Worm (Caenorhabditis elegans) whole organism, L2 larva: ENCODE data around the gene T16G1.4.

Experiments used
- C34F6.9 ChIP-seq: fragments of 150-350 bp; optimal IDR thresholded peaks from 2 replicates; lab custom pipeline; 2014; ENCODE audit warnings: missing biosample characterization, missing genetic modification characterization
- F13H6.1 ChIP-seq: sonication (generic microtip); optimal IDR thresholded peaks from 2 replicates; lab custom pipeline; 2016; ENCODE audit warnings: missing genetic modification characterization, missing compliant biosample characterization
- R02D3.7 ChIP-seq: fragments of 150-350 bp; optimal IDR thresholded peaks from 2 replicates; lab custom pipeline; 2014; ENCODE audit warnings: missing biosample characterization, missing genetic modification characterization
- Y55F3AM.14 ChIP-seq: fragments of 200-800 bp; sonication (Bioruptor generic); optimal IDR thresholded peaks from 2 replicates; lab custom pipeline; 2018; ENCODE audit warnings: mild to moderate bottlenecking, missing genetic modification characterization, missing compliant biosample characterization
- ZK546.5 ChIP-seq: sonication (generic microtip); optimal IDR thresholded peaks from 2 replicates; lab custom pipeline; 2017; ENCODE audit warnings: missing biosample characterization, missing genetic modification characterization
- aly-2 ChIP-seq: fragments of 150-350 bp; optimal IDR thresholded peaks from 2 replicates; lab custom pipeline; 2014; ENCODE audit warnings: missing biosample characterization, missing genetic modification characterization
- ama-1 ChIP-seq: fragments of 150-350 bp; optimal IDR thresholded peaks from 2 replicates; lab custom pipeline; 2018; ENCODE audit warnings: inconsistent platforms
- blmp-1 ChIP-seq: sonication (generic microtip); optimal IDR thresholded peaks from 2 replicates; lab custom pipeline; 2017; ENCODE audit warnings: missing genetic modification characterization, mild to moderate bottlenecking, missing compliant biosample characterization, antibody characterized with exemption, moderate library complexity; ENCODE audit not compliant: insufficient read depth
- ceh-82 ChIP-seq: fragments of 150-350 bp; optimal IDR thresholded peaks from 2 replicates; lab custom pipeline; 2014; ENCODE audit warnings: missing biosample characterization, missing genetic modification characterization
- crh-2 ChIP-seq: sonication (generic microtip); optimal IDR thresholded peaks from 2 replicates; lab custom pipeline; 2017; ENCODE audit warnings: missing biosample characterization, missing genetic modification characterization
- dmd-4 ChIP-seq: sonication (generic microtip); optimal IDR thresholded peaks from 2 replicates; lab custom pipeline; 2017; ENCODE audit warnings: missing biosample characterization, missing genetic modification characterization
- egl-27 ChIP-seq: sonication (generic microtip); optimal IDR thresholded peaks from 3 replicates; lab custom pipeline; 2017; ENCODE audit warnings: missing biosample characterization, missing genetic modification reagents, missing genetic modification characterization
- elt-1 ChIP-seq: fragments of 150-350 bp; optimal IDR thresholded peaks from 2 replicates; lab custom pipeline; 2014; ENCODE audit warnings: missing biosample characterization, missing genetic modification characterization
- elt-3 ChIP-seq: sonication (generic microtip); optimal IDR thresholded peaks from 2 replicates; lab custom pipeline; 2017; ENCODE audit warnings: missing biosample characterization, missing genetic modification characterization
- fos-1 ChIP-seq: fragments of 150-350 bp; optimal IDR thresholded peaks from 2 replicates; lab custom pipeline; 2014; ENCODE audit warnings: missing biosample characterization, missing genetic modification characterization
- gmeb-1 ChIP-seq: fragments of 150-350 bp; optimal IDR thresholded peaks from 2 replicates; lab custom pipeline; 2014; ENCODE audit warnings: missing biosample characterization, missing genetic modification characterization
- lin-11 ChIP-seq: fragments of 150-350 bp; sonication (generic microtip); optimal IDR thresholded peaks from 2 replicates; lab custom pipeline; 2014; ENCODE audit warnings: missing biosample characterization, missing genetic modification characterization, inconsistent platforms, mixed read lengths
- lin-39 ChIP-seq: fragments of 150-350 bp; optimal IDR thresholded peaks from 2 replicates; lab custom pipeline; 2014; ENCODE audit warnings: missing biosample characterization, missing genetic modification reagents, missing genetic modification characterization
- lsy-2 ChIP-seq, 2 experiments: fragments of 150-350 bp in 1 of 2; sonication (generic microtip) in 1 of 2; optimal IDR thresholded peaks; 2 replicates each; lab custom pipeline; 2014 to 2017; ENCODE audit warnings: missing biosample characterization in 2 of 2, missing genetic modification characterization in 2 of 2
- mab-5 ChIP-seq: fragments of 150-350 bp; optimal IDR thresholded peaks from 2 replicates; lab custom pipeline; 2014; ENCODE audit warnings: missing biosample characterization, missing genetic modification characterization
- nhr-11 ChIP-seq: fragments of 150-350 bp; optimal IDR thresholded peaks from 2 replicates; lab custom pipeline; 2014; ENCODE audit warnings: missing biosample characterization, missing genetic modification characterization
- nhr-12 ChIP-seq: fragments of 150-350 bp; optimal IDR thresholded peaks from 2 replicates; lab custom pipeline; 2014; ENCODE audit warnings: missing biosample characterization, missing genetic modification characterization
- nhr-23 ChIP-seq: fragments of 150-350 bp; optimal IDR thresholded peaks from 2 replicates; lab custom pipeline; 2014; ENCODE audit warnings: missing biosample characterization, missing genetic modification reagents, missing genetic modification characterization
- nhr-237 ChIP-seq: fragments of 150-350 bp; optimal IDR thresholded peaks from 2 replicates; lab custom pipeline; 2014; ENCODE audit warnings: missing biosample characterization, missing genetic modification characterization
- nhr-25 ChIP-seq: fragments of 150-350 bp; sonication (generic microtip); optimal IDR thresholded peaks from 3 replicates; lab custom pipeline; 2014; ENCODE audit warnings: missing biosample characterization, missing genetic modification characterization
- nhr-6 ChIP-seq: fragments of 150-350 bp; optimal IDR thresholded peaks from 2 replicates; lab custom pipeline; 2014; ENCODE audit warnings: missing biosample characterization, missing genetic modification characterization
- peb-1 ChIP-seq: fragments of 150-350 bp; optimal IDR thresholded peaks from 2 replicates; lab custom pipeline; 2014; ENCODE audit warnings: missing biosample characterization, missing genetic modification characterization
- sem-4 ChIP-seq: fragments of 150-350 bp; optimal IDR thresholded peaks from 2 replicates; lab custom pipeline; 2014; ENCODE audit warnings: missing biosample characterization, missing genetic modification reagents, missing genetic modification characterization
- sma-9 ChIP-seq, 2 experiments: fragments of 150-350 bp in 1 of 2; sonication (generic microtip) in 1 of 2; optimal IDR thresholded peaks; 2 replicates each; lab custom pipeline; 2014 to 2016; ENCODE audit warnings: missing genetic modification characterization in 2 of 2, mild to moderate bottlenecking in 1 of 2, missing biosample characterization in 1 of 2, missing compliant biosample characterization in 1 of 2, missing genetic modification reagents in 1 of 2, moderate library complexity in 1 of 2
- snpc-4 ChIP-seq: fragments of 150-350 bp; optimal IDR thresholded peaks from 2 replicates; lab custom pipeline; 2014; ENCODE audit warnings: missing biosample characterization, missing genetic modification characterization
- unc-39 ChIP-seq: fragments of 150-350 bp; optimal IDR thresholded peaks from 2 replicates; lab custom pipeline; 2014; ENCODE audit warnings: missing biosample characterization, missing genetic modification characterization
- unc-55 ChIP-seq: fragments of 150-350 bp; sonication (generic microtip); optimal IDR thresholded peaks from 3 replicates; lab custom pipeline; 2014; ENCODE audit warnings: missing biosample characterization, missing genetic modification reagents, missing genetic modification characterization
- unc-62 ChIP-seq: fragments of 150-350 bp; optimal IDR thresholded peaks from 2 replicates; lab custom pipeline; 2014; ENCODE audit warnings: missing biosample characterization, missing genetic modification reagents, missing genetic modification characterization
- zag-1 ChIP-seq: fragments of 150-350 bp; optimal IDR thresholded peaks from 2 replicates; lab custom pipeline; 2014; ENCODE audit warnings: missing biosample characterization, missing genetic modification characterization
- ztf-1 ChIP-seq: fragments of 200-800 bp; sonication (Bioruptor generic); conservative IDR thresholded peaks from 2 replicates; pipeline ENCODE4 v1.3.6; 2022; ENCODE audit warnings: missing genetic modification characterization, missing compliant biosample characterization
- ztf-11 ChIP-seq: sonication (generic microtip); optimal IDR thresholded peaks from 2 replicates; lab custom pipeline; 2017; ENCODE audit warnings: missing biosample characterization, missing genetic modification characterization
- ztf-4 ChIP-seq: fragments of 150-350 bp; optimal IDR thresholded peaks from 2 replicates; lab custom pipeline; 2014; ENCODE audit warnings: missing biosample characterization, missing genetic modification characterization

T16G1.4 gene

DNA sequence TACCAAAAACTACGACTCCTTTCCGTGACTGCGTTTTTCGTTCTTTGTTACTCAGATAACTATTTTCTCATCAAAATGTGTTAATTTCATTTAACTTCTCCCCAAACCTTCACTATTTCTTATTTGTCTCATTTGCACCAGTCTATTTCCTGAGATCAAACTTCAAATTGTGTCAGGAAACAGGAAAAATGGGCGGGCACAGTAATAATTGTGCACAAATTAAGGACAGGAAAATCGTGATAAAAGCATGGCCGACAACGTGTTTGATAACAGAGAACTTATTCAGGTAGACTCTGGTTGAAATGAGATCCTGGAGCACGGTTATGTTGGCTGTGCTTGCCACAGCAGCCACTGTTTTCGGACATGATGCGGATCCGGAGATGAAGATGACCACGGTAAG lies 21.9 kb downstream of the T16G1.4 start, which contains the start of gene lipl-1:
Gene lipl-1 (plus strand): TSS at position 282 of the 400 bp plus-strand sequence.
- peak; percentile 3 for TF ChIP-seq fos-1 (tag; lab: Kevin White, UChicago)
- no peak for TF ChIP-seq zag-1 (tag; lab: Kevin White, UChicago)
- TF ChIP-seq ama-1 (lab: Kevin White, UChicago) = no peak
- no peak for TF ChIP-seq ceh-82 (tag; lab: Kevin White, UChicago)
- TF ChIP-seq dmd-4 (tag; lab: Kevin White, UChicago) = no peak
- TF ChIP-seq snpc-4 (tag; lab: Kevin White, UChicago) = no peak

- TF ChIP-seq crh-2 (tag; lab: Kevin White, UChicago) (peak; percentile 28), elt-3 (tag; lab: Kevin White, UChicago) (no peak), sma-9 (GFP tag; optimal IDR thresholded peaks at IDR 0.05; lab: Kevin White, UChicago) (peak; percentile 51), sma-9 (tag; optimal IDR thresholded peaks at IDR 0.05; lab: Kevin White, UChicago) (no peak), sem-4 (tag; lab: Kevin White, UChicago) (no peak), F13H6.1 (tag; lab: Kevin White, UChicago) (no peak), fos-1 (tag; lab: Kevin White, UChicago) (peak; percentile 20), C34F6.9 (tag; lab: Kevin White, UChicago) (no peak), gmeb-1 (tag; lab: Kevin White, UChicago) (peak; percentile 8)
These were observed 32.0 kb downstream of the T16G1.4 start, which contains the start of gene nid-1 for ce11 chrV:12909544-12910157. Gene nid-1 (plus strand): TSS chrV:12910107.

DNA sequence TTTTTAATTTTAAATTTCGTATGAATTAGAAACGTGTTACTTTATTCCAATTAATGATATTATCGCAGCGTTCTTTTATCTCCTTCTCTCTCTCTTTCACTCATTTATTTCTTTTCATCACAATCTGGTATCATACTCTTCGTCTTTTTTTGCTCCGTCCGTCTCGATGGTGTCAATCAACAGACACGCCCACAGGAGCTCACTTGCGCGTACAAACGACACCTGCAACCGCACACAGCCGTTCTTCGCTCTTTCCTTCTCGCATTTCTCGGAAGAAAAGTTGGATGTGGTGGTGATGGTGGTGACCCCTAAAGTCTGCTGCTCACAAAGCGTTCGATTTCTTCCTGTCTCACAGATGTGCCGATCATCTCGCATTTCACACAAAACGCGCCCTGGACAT lies 33.0 kb downstream of the T16G1.4 start:
- TF ChIP-seq gmeb-1 (tag; lab: Kevin White, UChicago) (no peak), dmd-4 (tag; lab: Kevin White, UChicago) (no peak), crh-2 (tag; lab: Kevin White, UChicago) (no peak), mab-5 (no peak), unc-39 (tag; lab: Kevin White, UChicago) (no peak), Y55F3AM.14 (GFP tag; lab: Kevin White, UChicago) (no peak), unc-62 (GFP tag; lab: Kevin White, UChicago) (no peak), nhr-23 (tag; lab: Kevin White, UChicago) (no peak), nhr-11 (no peak), aly-2 (no peak), ceh-82 (tag; lab: Kevin White, UChicago) (no peak), R02D3.7 (tag; lab: Kevin White, UChicago) (no peak), egl-27 (tag; lab: Kevin White, UChicago) (no peak), nhr-6 (tag; lab: Kevin White, UChicago) (no peak), lin-39 (no peak), blmp-1 (tag; lab: Kevin White, UChicago) (no peak), ZK546.5 (tag; lab: Kevin White, UChicago) (no peak)

- TF ChIP-seq egl-27 (tag; lab: Kevin White, UChicago) (no peak), aly-2 (no peak), ztf-4 (tag; lab: Kevin White, UChicago) (no peak), mab-5 (no peak), Y55F3AM.14 (GFP tag; lab: Kevin White, UChicago) (no peak), ama-1 (lab: Kevin White, UChicago) (no peak), F13H6.1 (tag; lab: Kevin White, UChicago) (no peak), lin-11 (tag; lab: Kevin White, UChicago) (no peak), elt-1 (tag; lab: Kevin White, UChicago) (no peak)
These were observed 34.2 kb downstream of the T16G1.4 start for ce11 chrV:12907436-12907835.

- no peak for TF ChIP-seq unc-55 (GFP tag; lab: Kevin White, UChicago)
- TF ChIP-seq gmeb-1 (tag; lab: Kevin White, UChicago) = no peak
- TF ChIP-seq peb-1 = no peak
These were observed 34.9 kb downstream of the T16G1.4 start, which contains the start of gene ttr-29 for ce11 chrV:12906732-12907131. Gene ttr-29 (minus strand): TSS chrV:12906832.

- TF ChIP-seq lsy-2 (tag; optimal IDR thresholded peaks at IDR 0.05; lab: Kevin White, UChicago) = no peak
- no peak for TF ChIP-seq ZK546.5 (tag; lab: Kevin White, UChicago)
- TF ChIP-seq mab-5 = no peak
- no peak for TF ChIP-seq nhr-25 (tag; lab: Kevin White, UChicago)
- no peak for TF ChIP-seq zag-1 (tag; lab: Kevin White, UChicago)
- no peak for TF ChIP-seq ama-1 (lab: Kevin White, UChicago)
- no peak for TF ChIP-seq nhr-23 (tag; lab: Kevin White, UChicago)
- no peak for TF ChIP-seq aly-2
- no peak for TF ChIP-seq nhr-237 (tag; lab: Kevin White, UChicago)
- no peak for TF ChIP-seq nhr-12 (tag; lab: Kevin White, UChicago)
- no peak for TF ChIP-seq sem-4 (tag; lab: Kevin White, UChicago)
- no peak for TF ChIP-seq ceh-82 (tag; lab: Kevin White, UChicago)
- TF ChIP-seq ztf-11 (tag; lab: Kevin White, UChicago) = no peak
- TF ChIP-seq unc-62 (GFP tag; lab: Kevin White, UChicago) = no peak
- no peak for TF ChIP-seq crh-2 (tag; lab: Kevin White, UChicago)
- no peak for TF ChIP-seq lin-39
- TF ChIP-seq ztf-1 = no peak
- no peak for TF ChIP-seq lin-11 (tag; lab: Kevin White, UChicago)
- TF ChIP-seq, all 48 proteins: peak for 0
These were observed 36.6 kb downstream of the T16G1.4 start, which contains the start of gene ttr-28 for ce11 chrV:12905074-12905473. Gene ttr-28 (minus strand): TSS chrV:12905174.
